Fruit fly (Drosophila melanogaster): ENCODE results near the gene mnd.
A peak's percentile ranks its signal among the peaks of the same experiment; 100 is the strongest.

Gene mnd

dm6 chr3L:14974952-14975351 is 9.9 kb upstream of the mnd start:
- TF ChIP-seq rgr (GFP tag; optimal IDR thresholded peaks at IDR 0.05) (no peak), HLH106 (tag; optimal IDR thresholded peaks at IDR 0.05) (no peak), Rel (GFP tag; optimal IDR thresholded peaks at IDR 0.05) (no peak), Rel (tag; optimal IDR thresholded peaks at IDR 0.05) (no peak), sv (GFP tag; optimal IDR thresholded peaks at IDR 0.05) (no peak), Dif (GFP tag; optimal IDR thresholded peaks at IDR 0.05; ENCODE audit: partially characterized antibody) (no peak)

DNA sequence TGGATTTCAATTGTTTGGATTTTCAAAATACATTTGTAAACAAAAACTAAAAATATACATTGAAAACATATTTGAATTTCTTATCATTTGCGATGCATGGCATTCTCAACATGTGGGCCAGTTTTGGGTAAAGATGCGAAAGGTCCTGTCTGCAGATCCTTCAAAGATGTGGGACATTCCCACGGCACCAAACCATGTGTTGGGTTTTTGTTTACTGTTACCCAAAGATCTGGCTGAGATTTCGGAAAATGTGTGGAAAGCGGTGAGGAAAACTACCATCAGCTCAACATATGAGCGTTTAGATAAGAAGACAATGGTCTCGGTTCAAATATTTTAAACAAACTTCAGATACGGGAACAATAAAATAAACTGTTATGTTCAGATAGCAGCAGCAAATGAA is 8.9 kb upstream of the mnd start:
- no peak for TF ChIP-seq dmrt93B (GFP tag; optimal IDR thresholded peaks at IDR 0.05)
- no peak for TF ChIP-seq Hr78 (GFP tag; optimal IDR thresholded peaks at IDR 0.05)
- TF ChIP-seq Sp1 (GFP tag; optimal IDR thresholded peaks at IDR 0.05) = no peak
- no peak for TF ChIP-seq Hnf4 (GFP tag; optimal IDR thresholded peaks at IDR 0.05)
- no peak for TF ChIP-seq Vsx2 (GFP tag; optimal IDR thresholded peaks at IDR 0.05; ENCODE audit: partially characterized antibody)
- TF ChIP-seq Dif (GFP tag; optimal IDR thresholded peaks at IDR 0.05; ENCODE audit: partially characterized antibody) = no peak
- no peak for TF ChIP-seq fru (GFP tag; optimal IDR thresholded peaks at IDR 0.05)
- no peak for TF ChIP-seq Jra (GFP tag; optimal IDR thresholded peaks at IDR 0.05)
- TF ChIP-seq dl (GFP tag; optimal IDR thresholded peaks at IDR 0.05; ENCODE audit: insufficient read depth in 1 of 2, partially characterized antibody in 2 of 2) = no peak
- TF ChIP-seq OdsH (GFP tag; optimal IDR thresholded peaks at IDR 0.05) = no peak
- TF ChIP-seq sv (GFP tag; optimal IDR thresholded peaks at IDR 0.05) = no peak
- no peak for TF ChIP-seq Dfd (GFP tag; optimal IDR thresholded peaks at IDR 0.05)
- no peak for TF ChIP-seq h (GFP tag; optimal IDR thresholded peaks at IDR 0.05)
- TF ChIP-seq Myc (optimal IDR thresholded peaks at IDR 0.05) = no peak
- no peak for TF ChIP-seq N (GFP tag; optimal IDR thresholded peaks at IDR 0.05)
- TF ChIP-seq tai (GFP tag; optimal IDR thresholded peaks at IDR 0.05) = no peak
- TF ChIP-seq foxo (GFP tag; optimal IDR thresholded peaks at IDR 0.05) = no peak
- no peak for TF ChIP-seq lola (GFP tag; optimal IDR thresholded peaks at IDR 0.05)
- TF ChIP-seq dsf (GFP tag; optimal IDR thresholded peaks at IDR 0.05; ENCODE audit: borderline replicate concordance) = no peak

dm6 chr3L:14977536-14978495 is 7.1 kb upstream of the mnd start:
- TF ChIP-seq brk (GFP tag; optimal IDR thresholded peaks at IDR 0.05) (no peak), dl (GFP tag; optimal IDR thresholded peaks at IDR 0.05; ENCODE audit: insufficient read depth in 1 of 2, partially characterized antibody in 2 of 2) (no peak), Hr83 (GFP tag; optimal IDR thresholded peaks at IDR 0.05; ENCODE audit: poor library complexity, severe bottlenecking) (no peak), usp (GFP tag; optimal IDR thresholded peaks at IDR 0.05) (no peak), OdsH (GFP tag; optimal IDR thresholded peaks at IDR 0.05) (no peak), foxo (GFP tag; optimal IDR thresholded peaks at IDR 0.05) (peak in 1 of 2 experiments; percentile 59), h (GFP tag; optimal IDR thresholded peaks at IDR 0.05) (peak; percentile 17), psq (GFP tag; optimal IDR thresholded peaks at IDR 0.05) (peak; percentile 80), pan (optimal IDR thresholded peaks at IDR 0.05) (no peak), Hnf4 (GFP tag; optimal IDR thresholded peaks at IDR 0.05) (no peak), br (GFP tag; optimal IDR thresholded peaks at IDR 0.05) (no peak), sage (GFP tag; optimal IDR thresholded peaks at IDR 0.05) (no peak), Dif (GFP tag; optimal IDR thresholded peaks at IDR 0.05; ENCODE audit: partially characterized antibody) (no peak), woc (GFP tag; optimal IDR thresholded peaks at IDR 0.05) (peak; percentile 29), Abd-B (GFP tag; optimal IDR thresholded peaks at IDR 0.05) (no peak), Rel (GFP tag; optimal IDR thresholded peaks at IDR 0.05) (no peak), Rel (tag; optimal IDR thresholded peaks at IDR 0.05) (no peak), sv (GFP tag; optimal IDR thresholded peaks at IDR 0.05) (no peak), GATAd (GFP tag; optimal IDR thresholded peaks at IDR 0.05) (peak; percentile 17), CrebA (GFP tag; optimal IDR thresholded peaks at IDR 0.05; ENCODE audit: borderline replicate concordance) (no peak), Hr78 (GFP tag; optimal IDR thresholded peaks at IDR 0.05) (no peak), N (GFP tag; optimal IDR thresholded peaks at IDR 0.05) (no peak), HLH106 (tag; optimal IDR thresholded peaks at IDR 0.05) (peak; percentile 50), jim (GFP tag; optimal IDR thresholded peaks at IDR 0.05) (no peak), CG32264 (GFP tag; optimal IDR thresholded peaks at IDR 0.05) (no peak), Dfd (GFP tag; optimal IDR thresholded peaks at IDR 0.05) (no peak), tai (GFP tag; optimal IDR thresholded peaks at IDR 0.05) (peak; percentile 12), dmrt93B (GFP tag; optimal IDR thresholded peaks at IDR 0.05) (peak; percentile 40), Vsx2 (GFP tag; optimal IDR thresholded peaks at IDR 0.05; ENCODE audit: partially characterized antibody) (no peak), Jra (GFP tag; optimal IDR thresholded peaks at IDR 0.05) (no peak), Mio (GFP tag; optimal IDR thresholded peaks at IDR 0.05) (no peak), fru (GFP tag; optimal IDR thresholded peaks at IDR 0.05) (peak; percentile 76), dsf (GFP tag; optimal IDR thresholded peaks at IDR 0.05; ENCODE audit: borderline replicate concordance) (no peak), lola (GFP tag; optimal IDR thresholded peaks at IDR 0.05) (no peak), rgr (GFP tag; optimal IDR thresholded peaks at IDR 0.05) (peak; percentile 20), CG9705 (GFP tag; optimal IDR thresholded peaks at IDR 0.05) (no peak), ey (GFP tag; optimal IDR thresholded peaks at IDR 0.05) (peak; percentile 28), Myc (optimal IDR thresholded peaks at IDR 0.05) (no peak), Sp1 (GFP tag; optimal IDR thresholded peaks at IDR 0.05) (peak; percentile 58)
